Worm (Caenorhabditis elegans) whole organism, L4/young adult: ENCODE results near the gene K08D8.5.

ENCODE experiments used
- W03F9.2 ChIP-seq: fragments of 150-350 bp; optimal IDR thresholded peaks from 2 replicates; lab custom pipeline; 2014; ENCODE audit warnings: missing biosample characterization, missing genetic modification characterization
- him-1 ChIP-seq: sonication (generic microtip); optimal IDR thresholded peaks from 2 replicates; lab custom pipeline; 2016; ENCODE audit warnings: missing genotype, missing genetic modification reagents, missing genetic modification characterization, missing compliant biosample characterization

DNA sequence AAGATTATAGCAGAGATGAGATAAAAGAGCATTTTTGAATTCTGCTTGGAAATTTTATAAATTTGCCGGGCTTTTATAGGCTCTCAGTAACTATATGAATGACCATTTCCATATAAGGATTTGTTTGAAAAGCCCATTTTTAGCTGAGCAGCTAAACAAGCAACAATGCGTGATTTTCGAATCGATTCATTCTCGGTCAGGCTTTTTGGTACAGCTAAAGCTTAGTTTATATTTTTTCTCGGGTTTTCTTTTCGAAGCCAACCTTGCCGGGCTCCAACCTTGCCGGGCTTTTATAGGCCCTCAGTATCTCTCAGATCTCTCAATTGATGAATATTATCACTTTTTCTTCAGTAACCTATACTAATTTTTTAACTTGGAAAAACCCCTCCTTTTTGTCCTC lies 12.4 kb upstream of the K08D8.5 start, which contains the start of gene srlf-4:
- TF ChIP-seq him-1: no peak
- no peak for TF ChIP-seq W03F9.2
